ENCODE assay signal across 6 worm cellular contexts in the genomic region with DNA sequence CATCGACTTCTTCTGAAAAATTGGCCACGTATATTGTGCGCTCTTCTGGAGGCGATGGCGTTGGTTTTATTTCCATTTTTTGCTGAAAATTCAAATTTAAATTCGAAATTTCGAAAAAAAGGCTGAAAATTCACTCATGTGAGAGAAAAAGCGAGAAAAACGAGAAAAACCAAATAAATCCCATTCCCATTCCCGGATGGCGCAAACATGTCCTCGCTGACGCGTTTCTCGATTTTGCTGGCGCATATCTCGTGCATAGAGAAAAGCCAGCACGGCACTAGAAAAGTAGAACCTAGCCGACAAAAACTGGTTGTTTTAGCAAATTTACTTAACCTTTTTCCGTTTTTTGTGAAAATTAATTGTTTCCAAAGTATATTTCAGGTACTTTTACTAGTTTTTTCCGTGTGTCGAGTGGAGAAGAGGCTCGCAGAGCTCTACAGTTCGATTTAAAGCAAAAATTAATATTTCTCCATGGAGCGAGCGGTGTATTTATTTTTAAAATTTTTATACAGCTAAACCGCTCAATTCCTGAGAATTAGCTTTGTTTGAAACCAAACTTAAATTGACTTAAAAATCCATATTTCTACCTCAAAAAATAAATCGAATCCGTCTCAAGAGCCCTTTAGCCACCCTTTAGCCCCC.
TF ChIP-seq lines count a peak whose summit lies in the region.

A gene (minus strand): TSS at position 82 of the 642 bp plus-strand sequence.

TF ChIP-seq in whole organism, L1 larva, 84 proteins besides CTCF, POLR2A, EP300 and RAD21 (continued from another document and continues in another):
- TF ChIP-seq unc-98 (GFP tag; IDR thresholded peaks at IDR 0.05; lab: Robert Waterston, UW) (no peak), ces-1 (GFP tag; optimal IDR thresholded peaks at IDR 0.05; lab: Kevin White, UChicago) (no peak), lin-15B (tag; optimal IDR thresholded peaks at IDR 0.05; lab: Kevin White, UChicago) (peak; percentile 67), tbx-2 (tag; optimal IDR thresholded peaks at IDR 0.05; lab: Kevin White, UChicago) (peak; percentile 79), blmp-1 (tag; optimal IDR thresholded peaks at IDR 0.05; lab: Kevin White, UChicago) (peak; percentile 65), sptf-1 (tag; optimal IDR thresholded peaks at IDR 0.05; lab: Kevin White, UChicago) (no peak), mdl-1 (tag; optimal IDR thresholded peaks at IDR 0.05; lab: Kevin White, UChicago) (peak in 1 of 2 experiments; percentile 59), egl-13 (tag; optimal IDR thresholded peaks at IDR 0.05; lab: Kevin White, UChicago) (no peak), lin-14 (GFP tag; optimal IDR thresholded peaks at IDR 0.05; lab: Kevin White, UChicago) (no peak), fos-1 (tag; optimal IDR thresholded peaks at IDR 0.05; lab: Kevin White, UChicago) (peak; percentile 36), swsn-7 (tag; optimal IDR thresholded peaks at IDR 0.05; lab: Kevin White, UChicago) (peak; percentile 80), pax-3 (tag; optimal IDR thresholded peaks at IDR 0.05; lab: Kevin White, UChicago) (no peak), tlp-1 (tag; optimal IDR thresholded peaks at IDR 0.05; lab: Kevin White, UChicago) (no peak), fkh-10 (GFP tag; optimal IDR thresholded peaks at IDR 0.05; lab: Kevin White, UChicago) (peak; percentile 2), nhr-47 (tag; optimal IDR thresholded peaks at IDR 0.05; lab: Kevin White, UChicago) (peak; percentile 91), F16B12.6 (tag; optimal IDR thresholded peaks at IDR 0.05; lab: Kevin White, UChicago) (peak; percentile 73), mef-2 (tag; optimal IDR thresholded peaks at IDR 0.05; lab: Kevin White, UChicago) (no peak), nhr-90 (tag; optimal IDR thresholded peaks at IDR 0.05; lab: Kevin White, UChicago; ENCODE audit: poor library complexity) (peak; percentile 76), skn-1 (tag; optimal IDR thresholded peaks at IDR 0.05; lab: Kevin White, UChicago) (peak; percentile 64), nhr-20 (tag; optimal IDR thresholded peaks at IDR 0.05; lab: Kevin White, UChicago) (peak; percentile 70), zip-4 (GFP tag; optimal IDR thresholded peaks at IDR 0.05; lab: Kevin White, UChicago) (no peak)

TF ChIP-seq in whole organism, L2 larva, 48 proteins besides CTCF, POLR2A, EP300 and RAD21 (continued from another document and continues in another):
- TF ChIP-seq nhr-25 (tag; optimal IDR thresholded peaks at IDR 0.05; lab: Kevin White, UChicago): peak; percentile 49
- peak; percentile 37 for TF ChIP-seq nhr-21 (tag; optimal IDR thresholded peaks at IDR 0.05; lab: Kevin White, UChicago)
- TF ChIP-seq nhr-12 (tag; optimal IDR thresholded peaks at IDR 0.05; lab: Kevin White, UChicago): no peak
- TF ChIP-seq nhr-23 (tag; optimal IDR thresholded peaks at IDR 0.05; lab: Kevin White, UChicago): no peak
- TF ChIP-seq C34F6.9 (tag; optimal IDR thresholded peaks at IDR 0.05; lab: Kevin White, UChicago): peak; percentile 84
- TF ChIP-seq unc-39 (tag; optimal IDR thresholded peaks at IDR 0.05; lab: Kevin White, UChicago): no peak
- TF ChIP-seq unc-55 (GFP tag; optimal IDR thresholded peaks at IDR 0.05; lab: Kevin White, UChicago): peak; percentile 78
- peak; percentile 59 for TF ChIP-seq sem-4 (tag; optimal IDR thresholded peaks at IDR 0.05; lab: Kevin White, UChicago)
- TF ChIP-seq nhr-129 (tag; optimal IDR thresholded peaks at IDR 0.05; lab: Kevin White, UChicago): peak; percentile 63
- TF ChIP-seq lin-11 (tag; optimal IDR thresholded peaks at IDR 0.05; lab: Kevin White, UChicago): peak; percentile 67
- no peak for TF ChIP-seq skn-1 (tag; optimal IDR thresholded peaks at IDR 0.05; lab: Kevin White, UChicago)
- TF ChIP-seq crh-2 (tag; optimal IDR thresholded peaks at IDR 0.05; lab: Kevin White, UChicago): peak; percentile 70
- TF ChIP-seq ceh-16 (tag; optimal IDR thresholded peaks at IDR 0.05; lab: Kevin White, UChicago): no peak
- no peak for TF ChIP-seq nhr-10 (tag; optimal IDR thresholded peaks at IDR 0.05; lab: Kevin White, UChicago)
- peak; percentile 40 for TF ChIP-seq egl-27 (tag; optimal IDR thresholded peaks at IDR 0.05; lab: Kevin White, UChicago)
- no peak for TF ChIP-seq ztf-1 (GFP tag; conservative IDR thresholded peaks at IDR 0.05; lab: Robert Waterston, UW)
- TF ChIP-seq R02D3.7 (tag; optimal IDR thresholded peaks at IDR 0.05; lab: Kevin White, UChicago): peak; percentile 30
- TF ChIP-seq aly-2 (tag; optimal IDR thresholded peaks at IDR 0.05; lab: Kevin White, UChicago): no peak
- no peak for TF ChIP-seq mbf-1 (tag; optimal IDR thresholded peaks at IDR 0.05; lab: Kevin White, UChicago)
- peak; percentile 44 for TF ChIP-seq mab-5 (tag; optimal IDR thresholded peaks at IDR 0.05; lab: Kevin White, UChicago)
- peak; percentile 36 for TF ChIP-seq sma-3 (GFP tag; optimal IDR thresholded peaks at IDR 0.05; lab: Kevin White, UChicago)

TF ChIP-seq in whole organism, L3 larva, 47 proteins besides CTCF, POLR2A, EP300 and RAD21 (continued from another document):
- no peak for TF ChIP-seq fkh-2 (tag; optimal IDR thresholded peaks at IDR 0.05; lab: Kevin White, UChicago)
- no peak for TF ChIP-seq aly-2 (tag; optimal IDR thresholded peaks at IDR 0.05; lab: Kevin White, UChicago)
- no peak for TF ChIP-seq nhr-76 (tag; optimal IDR thresholded peaks at IDR 0.05; lab: Kevin White, UChicago)
- peak; percentile 80 for TF ChIP-seq nfya-1 (tag; optimal IDR thresholded peaks at IDR 0.05; lab: Kevin White, UChicago; ENCODE audit: insufficient read depth)
- TF ChIP-seq egl-5 (tag; optimal IDR thresholded peaks at IDR 0.05; lab: Kevin White, UChicago): peak; percentile 4
- TF ChIP-seq jun-1 (tag; optimal IDR thresholded peaks at IDR 0.05; lab: Kevin White, UChicago): peak; percentile 39
- TF ChIP-seq ztf-4 (tag; optimal IDR thresholded peaks at IDR 0.05; lab: Kevin White, UChicago): no peak
- TF ChIP-seq lin-39 (tag; optimal IDR thresholded peaks at IDR 0.05; lab: Kevin White, UChicago): peak; percentile 30
- no peak for TF ChIP-seq eor-1 (tag; optimal IDR thresholded peaks at IDR 0.05; lab: Kevin White, UChicago)
- no peak for TF ChIP-seq nhr-28 (tag; optimal IDR thresholded peaks at IDR 0.05; lab: Kevin White, UChicago)
- TF ChIP-seq nhr-23 (tag; optimal IDR thresholded peaks at IDR 0.05; lab: Kevin White, UChicago): peak; percentile 51
- TF ChIP-seq R02D3.7 (tag; optimal IDR thresholded peaks at IDR 0.05; lab: Kevin White, UChicago): peak; percentile 49
- no peak for TF ChIP-seq nhr-12 (tag; optimal IDR thresholded peaks at IDR 0.05; lab: Kevin White, UChicago)
- peak; percentile 38 for TF ChIP-seq ceh-28 (tag; optimal IDR thresholded peaks at IDR 0.05; lab: Kevin White, UChicago)
- TF ChIP-seq skn-1 (tag; optimal IDR thresholded peaks at IDR 0.05; lab: Kevin White, UChicago): peak; percentile 14
- peak; percentile 25 for TF ChIP-seq nhr-25 (tag; optimal IDR thresholded peaks at IDR 0.05; lab: Kevin White, UChicago)
- peak; percentile 15 for TF ChIP-seq snpc-4 (tag; optimal IDR thresholded peaks at IDR 0.05; lab: Kevin White, UChicago)
- peak; percentile 79 for TF ChIP-seq lin-15B (tag; optimal IDR thresholded peaks at IDR 0.05; lab: Kevin White, UChicago)
- TF ChIP-seq nhr-43 (tag; optimal IDR thresholded peaks at IDR 0.05; lab: Kevin White, UChicago; ENCODE audit: poor library complexity, severe bottlenecking): peak; percentile 69
- no peak for TF ChIP-seq elt-3 (tag; optimal IDR thresholded peaks at IDR 0.05; lab: Kevin White, UChicago)

TF ChIP-seq in whole organism, L4 larva, 104 proteins besides CTCF, POLR2A, EP300 and RAD21 (continued from another document and continues in another):
- no peak for TF ChIP-seq saeg-2 (GFP tag; IDR thresholded peaks at IDR 0.05; lab: Robert Waterston, UW)
- no peak for TF ChIP-seq F44E2.7 (GFP tag; IDR thresholded peaks at IDR 0.05; lab: Robert Waterston, UW)
- no peak for TF ChIP-seq zip-2 (tag; optimal IDR thresholded peaks at IDR 0.05; lab: Kevin White, UChicago)
- no peak for TF ChIP-seq ceh-28 (tag; optimal IDR thresholded peaks at IDR 0.05; lab: Kevin White, UChicago)
- TF ChIP-seq F49E8.2 (tag; optimal IDR thresholded peaks at IDR 0.05; lab: Kevin White, UChicago; ENCODE audit: borderline replicate concordance): no peak
- TF ChIP-seq jun-1 (tag; optimal IDR thresholded peaks at IDR 0.05; lab: Kevin White, UChicago): peak; percentile 53
- TF ChIP-seq dpl-1 (GFP tag; optimal IDR thresholded peaks at IDR 0.05; lab: Kevin White, UChicago): peak; percentile 75
- peak; percentile 62 for TF ChIP-seq dve-1 (tag; optimal IDR thresholded peaks at IDR 0.05; lab: Kevin White, UChicago; ENCODE audit: insufficient read depth)
- peak; percentile 53 for TF ChIP-seq ama-1 (optimal IDR thresholded peaks at IDR 0.05; lab: Kevin White, UChicago)
- peak; percentile 25 for TF ChIP-seq spr-3 (GFP tag; optimal IDR thresholded peaks at IDR 0.05; lab: Kevin White, UChicago)
- TF ChIP-seq hif-1 (tag; optimal IDR thresholded peaks at IDR 0.05; lab: Kevin White, UChicago): peak in 1 of 2 experiments; percentile 32
- peak; percentile 42 for TF ChIP-seq nhr-11 (tag; optimal IDR thresholded peaks at IDR 0.05; lab: Kevin White, UChicago)
- TF ChIP-seq hlh-11 (tag; optimal IDR thresholded peaks at IDR 0.05; lab: Kevin White, UChicago): peak; percentile 56
- TF ChIP-seq pqm-1 (tag; optimal IDR thresholded peaks at IDR 0.05; lab: Kevin White, UChicago): no peak
- 0 out of 2 replicates have a peak, but pooled peaks have one; percentile 30 for TF ChIP-seq egl-43 (GFP tag; IDR thresholded peaks at IDR 0.05; lab: Robert Waterston, UW)
- TF ChIP-seq rbr-2 (tag; optimal IDR thresholded peaks at IDR 0.05; lab: Kevin White, UChicago): peak; percentile 62
- TF ChIP-seq ctbp-1 (GFP tag; IDR thresholded peaks at IDR 0.05; lab: Robert Waterston, UW): 0 out of 2 replicates have a peak, but pooled peaks have one; percentile 47
- peak; percentile 20 for TF ChIP-seq nhr-28 (tag; optimal IDR thresholded peaks at IDR 0.05; lab: Kevin White, UChicago)
- peak; percentile 47 for TF ChIP-seq lin-13 (GFP tag; optimal IDR thresholded peaks at IDR 0.05; lab: Kevin White, UChicago)
- no peak for TF ChIP-seq nhr-41 (GFP tag; IDR thresholded peaks at IDR 0.05; lab: Robert Waterston, UW)
- peak; percentile 75 for TF ChIP-seq lin-38 (GFP tag; IDR thresholded peaks at IDR 0.05; lab: Robert Waterston, UW)
- peak; percentile 49 for TF ChIP-seq hlh-30 (tag; optimal IDR thresholded peaks at IDR 0.05; lab: Kevin White, UChicago; ENCODE audit: insufficient read depth)

TF ChIP-seq in whole organism, mixed stage, embryonic, 35 proteins besides CTCF, POLR2A, EP300 and RAD21 (continued from another document):
- TF ChIP-seq unc-62 (GFP tag; optimal IDR thresholded peaks at IDR 0.05; lab: Kevin White, UChicago) (no peak), nhr-2 (tag; optimal IDR thresholded peaks at IDR 0.05; lab: Kevin White, UChicago) (no peak), cnd-1 (tag; optimal IDR thresholded peaks at IDR 0.05; lab: Kevin White, UChicago) (no peak), sem-2 (GFP tag; optimal IDR thresholded peaks at IDR 0.05; lab: Kevin White, UChicago) (no peak), lin-13 (tag; optimal IDR thresholded peaks at IDR 0.05; lab: Kevin White, UChicago) (peak; percentile 79), lsy-2 (tag; optimal IDR thresholded peaks at IDR 0.05; lab: Kevin White, UChicago) (peak; percentile 53), elt-1 (tag; optimal IDR thresholded peaks at IDR 0.05; lab: Kevin White, UChicago; ENCODE audit: borderline replicate concordance, insufficient read depth) (no peak)

TF ChIP-seq in whole organism, young adult, 124 proteins besides CTCF, POLR2A, EP300 and RAD21 (continued from another document):
- TF ChIP-seq dox-1 (GFP tag; IDR thresholded peaks at IDR 0.05; lab: Robert Waterston, UW): peak; percentile 73
- TF ChIP-seq madf-3 (GFP tag; IDR thresholded peaks at IDR 0.05; lab: Robert Waterston, UW): 0 out of 2 replicates have a peak, but pooled peaks have one; percentile 8
- no peak for TF ChIP-seq snpc-4 (GFP tag; optimal IDR thresholded peaks at IDR 0.05; lab: Kevin White, UChicago)
- TF ChIP-seq snpc-4 (tag; optimal IDR thresholded peaks at IDR 0.05; lab: Kevin White, UChicago): peak in 2 of 4 experiments; percentile 14 to 34
- TF ChIP-seq rec-8 (tag; optimal IDR thresholded peaks at IDR 0.05; lab: Kevin White, UChicago): no peak
- TF ChIP-seq hlh-12 (tag; optimal IDR thresholded peaks at IDR 0.05; lab: Kevin White, UChicago): no peak
- no peak for TF ChIP-seq mxl-1 (tag; optimal IDR thresholded peaks at IDR 0.05; lab: Kevin White, UChicago)
- TF ChIP-seq tlf-1 (GFP tag; optimal IDR thresholded peaks at IDR 0.05; lab: Kevin White, UChicago): peak; percentile 37
- peak; percentile 76 for TF ChIP-seq K11D2.4 (GFP tag; IDR thresholded peaks at IDR 0.05; lab: Robert Waterston, UW)
- no peak for TF ChIP-seq egl-18 (GFP tag; IDR thresholded peaks at IDR 0.05; lab: Robert Waterston, UW)
- TF ChIP-seq xnd-1 (tag; optimal IDR thresholded peaks at IDR 0.05; lab: Kevin White, UChicago): peak; percentile 20
- peak in 1 of 3 experiments; percentile 43 for TF ChIP-seq lin-35 (GFP tag; optimal IDR thresholded peaks at IDR 0.05; lab: Kevin White, UChicago)
- peak; percentile 66 for TF ChIP-seq madf-6 (GFP tag; IDR thresholded peaks at IDR 0.05; lab: Robert Waterston, UW)
- TF ChIP-seq nfyb-1 (GFP tag; IDR thresholded peaks at IDR 0.05; lab: Robert Waterston, UW): peak; percentile 49; the same call in 1 of the 2 replicates
- TF ChIP-seq snpc-3.4 (tag; optimal IDR thresholded peaks at IDR 0.05; lab: Kevin White, UChicago): no peak
- TF ChIP-seq F37B4.10 (GFP tag; IDR thresholded peaks at IDR 0.05; lab: Robert Waterston, UW): no peak
- no peak for TF ChIP-seq mel-28 (tag; optimal IDR thresholded peaks at IDR 0.05; lab: Kevin White, UChicago; ENCODE audit: borderline replicate concordance)
- no peak for TF ChIP-seq cebp-1 (GFP tag; IDR thresholded peaks at IDR 0.05; lab: Robert Waterston, UW)
- peak; percentile 68 for TF ChIP-seq cebp-1 (tag; optimal IDR thresholded peaks at IDR 0.05; lab: Kevin White, UChicago)
- peak; percentile 11 to 36 for TF ChIP-seq let-607 (tag; optimal IDR thresholded peaks at IDR 0.05; lab: Kevin White, UChicago)
- TF ChIP-seq attf-3 (GFP tag; conservative IDR thresholded peaks at IDR 0.05; lab: Robert Waterston, UW): 0 out of 2 replicates have a peak, but pooled peaks have one; percentile 17
- TF ChIP-seq F23B12.7 (tag; optimal IDR thresholded peaks at IDR 0.05; lab: Kevin White, UChicago; ENCODE audit: insufficient read depth): peak; percentile 38
- peak; percentile 25; the same call in 1 of the 2 replicates for TF ChIP-seq madf-8 (GFP tag; conservative IDR thresholded peaks at IDR 0.05; lab: Robert Waterston, UW)
- TF ChIP-seq hmg-1.2 (GFP tag; IDR thresholded peaks at IDR 0.05; lab: Robert Waterston, UW): peak; percentile 53
- peak; percentile 80 for TF ChIP-seq mcd-1 (GFP tag; IDR thresholded peaks at IDR 0.05; lab: Robert Waterston, UW)
- TF ChIP-seq ztf-22 (GFP tag; optimal IDR thresholded peaks at IDR 0.05; lab: Kevin White, UChicago): no peak
- TF ChIP-seq F33H1.4 (GFP tag; IDR thresholded peaks at IDR 0.05; lab: Robert Waterston, UW): peak; percentile 51; the same call in 1 of the 2 replicates
- peak; percentile 79; the same call in 1 of the 2 replicates for TF ChIP-seq Y53G8AR.9 (GFP tag; conservative IDR thresholded peaks at IDR 0.05; lab: Robert Waterston, UW)
- TF ChIP-seq pbrm-1 (GFP tag; IDR thresholded peaks at IDR 0.05; lab: Robert Waterston, UW): peak; percentile 74; the same call in 1 of the 2 replicates
- TF ChIP-seq ceh-100 (GFP tag; IDR thresholded peaks at IDR 0.05; lab: Robert Waterston, UW): peak; percentile 44; the same call in 1 of the 2 replicates
- peak; percentile 37; the same call in 1 of the 2 replicates for TF ChIP-seq D2030.7 (GFP tag; IDR thresholded peaks at IDR 0.05; lab: Robert Waterston, UW)
- peak; percentile 71 for TF ChIP-seq lin-54 (GFP tag; optimal IDR thresholded peaks at IDR 0.05; lab: Kevin White, UChicago)
